Fruit fly (Drosophila melanogaster) whole organism, embryonic: Measurements from ENCODE around the gene Bap111.

Source experiments
- Asciz ChIP-seq: fragments of 200-800 bp; sonication (Bioruptor generic); optimal IDR thresholded peaks from 2 replicates; lab custom pipeline; 2017; ENCODE audit warnings: missing biosample characterization, mild to moderate bottlenecking, missing genetic modification characterization, missing genetic modification reagents
- Awh ChIP-seq: fragments of 200-800 bp; sonication (Bioruptor generic); IDR thresholded peaks from 2 replicates; pipeline ENCODE4, ENCODE4 v1.3.6; 2022; ENCODE audit warnings: missing biosample characterization, missing genetic modification characterization
- CG10431 ChIP-seq: fragments of 200-800 bp; sonication (Bioruptor generic); optimal IDR thresholded peaks from 3 replicates; lab custom pipeline; 2018; ENCODE audit warnings: missing biosample characterization, mild to moderate bottlenecking, missing genetic modification characterization
- CG12071 ChIP-seq: fragments of 200-800 bp; sonication (Bioruptor generic); optimal IDR thresholded peaks from 3 replicates; lab custom pipeline; 2018; ENCODE audit warnings: missing biosample characterization, mild to moderate bottlenecking, missing genetic modification characterization
- CG16813 ChIP-seq: fragments of 200-800 bp; sonication (Bioruptor generic); IDR thresholded peaks from 3 replicates; pipeline ENCODE4 v1.3.6; 2022; ENCODE audit warnings: missing biosample characterization, missing genetic modification characterization; ENCODE audit not compliant: partially characterized antibody
- CG17186 ChIP-seq: fragments of 200-800 bp; sonication (Bioruptor generic); optimal IDR thresholded peaks from 3 replicates; lab custom pipeline; 2017; ENCODE audit warnings: missing biosample characterization, missing genetic modification reagents, missing genetic modification characterization
- CG17328 ChIP-seq: fragments of 200-800 bp; sonication (Bioruptor generic); IDR thresholded peaks from 2 replicates; pipeline ENCODE4 v1.3.6; 2022; ENCODE audit warnings: missing biosample characterization, missing genetic modification characterization
- CG17912 ChIP-seq: fragments of 200-800 bp; sonication (Bioruptor generic); optimal IDR thresholded peaks from 2 replicates; lab custom pipeline; 2018; ENCODE audit warnings: missing biosample characterization, mild to moderate bottlenecking, missing genetic modification characterization
- CG2129 ChIP-seq: fragments of 200-800 bp; sonication (Bioruptor generic); IDR thresholded peaks from 2 replicates; pipeline ENCODE4 v1.3.6; 2022; ENCODE audit warnings: missing biosample characterization, missing genetic modification characterization; ENCODE audit not compliant: partially characterized antibody
- CG2202 ChIP-seq: fragments of 200-800 bp; sonication (Bioruptor generic); optimal IDR thresholded peaks from 2 replicates; lab custom pipeline; 2018; ENCODE audit warnings: missing biosample characterization, mild to moderate bottlenecking, missing genetic modification characterization
- CG2678 ChIP-seq: fragments of 200-800 bp; sonication (Bioruptor generic); optimal IDR thresholded peaks from 3 replicates; lab custom pipeline; 2019; ENCODE audit warnings: missing biosample characterization, mild to moderate bottlenecking, missing genetic modification characterization, moderate library complexity
- CG3281 ChIP-seq: fragments of 200-800 bp; sonication (Bioruptor generic); optimal IDR thresholded peaks from 3 replicates; lab custom pipeline; 2017; ENCODE audit warnings: missing biosample characterization, mild to moderate bottlenecking, missing genetic modification characterization
- CG33213 ChIP-seq: fragments of 200-800 bp; sonication (Bioruptor generic); optimal IDR thresholded peaks from 3 replicates; lab custom pipeline; 2016; ENCODE audit warnings: missing biosample characterization, missing genetic modification characterization
- CG34224 ChIP-seq: fragments of 200-800 bp; sonication (Bioruptor generic); IDR thresholded peaks from 3 replicates; pipeline ENCODE4 v1.3.6; 2022; ENCODE audit warnings: missing biosample characterization, missing genetic modification characterization; ENCODE audit not compliant: partially characterized antibody
- CG3838 ChIP-seq: fragments of 200-800 bp; sonication (Bioruptor generic); optimal IDR thresholded peaks from 3 replicates; lab custom pipeline; 2016; ENCODE audit warnings: missing biosample characterization, missing genetic modification characterization
- CG42726 ChIP-seq: fragments of 200-800 bp; sonication (Bioruptor generic); IDR thresholded peaks from 2 replicates; pipeline ENCODE4 v1.3.6; 2022; ENCODE audit warnings: missing biosample characterization, missing genetic modification characterization; ENCODE audit not compliant: partially characterized antibody
- CG4282 ChIP-seq: fragments of 200-800 bp; sonication (Bioruptor generic); optimal IDR thresholded peaks from 2 replicates; lab custom pipeline; 2016; ENCODE audit warnings: missing biosample characterization, missing genetic modification characterization
- CG4707 ChIP-seq: fragments of 200-800 bp; sonication (Bioruptor generic); optimal IDR thresholded peaks from 2 replicates; lab custom pipeline; 2018; ENCODE audit warnings: missing biosample characterization, mild to moderate bottlenecking, missing genetic modification characterization, moderate library complexity
- CG5245 ChIP-seq: fragments of 200-800 bp; sonication (Bioruptor generic); optimal IDR thresholded peaks from 3 replicates; lab custom pipeline; 2016; ENCODE audit warnings: missing biosample characterization, missing genetic modification characterization
- CG6175 ChIP-seq: fragments of 200-800 bp; sonication (Bioruptor generic); IDR thresholded peaks from 3 replicates; pipeline ENCODE4 v1.3.6; 2022; ENCODE audit warnings: missing biosample characterization, missing genetic modification characterization
- CG6765 ChIP-seq: fragments of 200-800 bp; sonication (Bioruptor generic); optimal IDR thresholded peaks from 3 replicates; lab custom pipeline; 2017; ENCODE audit warnings: missing biosample characterization, mild to moderate bottlenecking, missing genetic modification characterization
- CG8290 ChIP-seq, 3 experiments: fragments of 200-800 bp; sonication (Bioruptor generic); optimal IDR thresholded peaks; 2 replicates each; lab custom pipeline; 2016 to 2019; ENCODE audit warnings: missing biosample characterization in 3 of 3, missing genetic modification characterization in 3 of 3, mild to moderate bottlenecking in 2 of 3, moderate library complexity in 1 of 3
- CG8359 ChIP-seq: fragments of 200-800 bp; sonication (Bioruptor generic); optimal IDR thresholded peaks from 2 replicates; lab custom pipeline; 2017; ENCODE audit warnings: missing biosample characterization, mild to moderate bottlenecking, missing genetic modification characterization, borderline replicate concordance
- E2f2 ChIP-seq: fragments of 200-800 bp; sonication (Bioruptor generic); IDR thresholded peaks from 2 replicates; pipeline ENCODE4 v1.3.6; 2022; ENCODE audit warnings: missing biosample characterization, missing genetic modification characterization
- Gug ChIP-seq: fragments of 200-800 bp; sonication (Bioruptor generic); IDR thresholded peaks from 4 replicates; pipeline ENCODE4 v1.3.6; 2022; ENCODE audit warnings: missing biosample characterization, missing genetic modification characterization
- MESR4 ChIP-seq: fragments of 200-800 bp; sonication (Bioruptor generic); optimal IDR thresholded peaks from 2 replicates; lab custom pipeline; 2018; ENCODE audit warnings: missing biosample characterization, mild to moderate bottlenecking, missing genetic modification characterization, moderate library complexity
- Meics ChIP-seq: fragments of 200-800 bp; sonication (Bioruptor generic); optimal IDR thresholded peaks from 2 replicates; lab custom pipeline; 2017; ENCODE audit warnings: missing biosample characterization, mild to moderate bottlenecking, missing genetic modification characterization
- Mes4 ChIP-seq: fragments of 200-800 bp; sonication (Bioruptor generic); optimal IDR thresholded peaks from 2 replicates; lab custom pipeline; 2016; ENCODE audit warnings: missing biosample characterization, missing genetic modification characterization
- Neu2 ChIP-seq: fragments of 200-800 bp; sonication (Bioruptor generic); optimal IDR thresholded peaks from 3 replicates; lab custom pipeline; 2016; ENCODE audit warnings: missing biosample characterization, missing genetic modification characterization, borderline replicate concordance
- Nf-YB ChIP-seq: fragments of 200-800 bp; sonication (Bioruptor generic); optimal IDR thresholded peaks from 3 replicates; lab custom pipeline; 2019; ENCODE audit warnings: missing biosample characterization, mild to moderate bottlenecking, missing genetic modification characterization, moderate library complexity
- Optix ChIP-seq: fragments of 200-800 bp; sonication (Bioruptor generic); IDR thresholded peaks from 3 replicates; pipeline ENCODE4 v1.3.6; 2022; ENCODE audit warnings: missing biosample characterization, missing genetic modification characterization
- PHDP ChIP-seq: fragments of 200-800 bp; sonication (Bioruptor generic); optimal IDR thresholded peaks from 3 replicates; lab custom pipeline; 2018; ENCODE audit warnings: missing biosample characterization, mild to moderate bottlenecking, missing genetic modification characterization, moderate library complexity
- Ravus ChIP-seq: fragments of 200-800 bp; sonication (Bioruptor generic); IDR thresholded peaks from 2 replicates; pipeline ENCODE4 v1.3.6; 2022; ENCODE audit warnings: missing biosample characterization, missing genetic modification characterization
- Sox100B ChIP-seq: fragments of 200-800 bp; sonication (Bioruptor generic); optimal IDR thresholded peaks from 3 replicates; lab custom pipeline; 2018; ENCODE audit warnings: missing biosample characterization, mild to moderate bottlenecking, missing genetic modification characterization
- al ChIP-seq: fragments of 200-800 bp; sonication (Bioruptor generic); IDR thresholded peaks from 2 replicates; pipeline ENCODE4 v1.3.6; 2022; ENCODE audit warnings: missing biosample characterization, missing genetic modification characterization
- bab2 ChIP-seq: fragments of 200-800 bp; sonication (Bioruptor generic); optimal IDR thresholded peaks from 2 replicates; lab custom pipeline; 2016; ENCODE audit warnings: missing biosample characterization, missing genetic modification characterization
- bbx ChIP-seq: fragments of 200-800 bp; sonication (Bioruptor generic); IDR thresholded peaks from 2 replicates; pipeline ENCODE4 v1.3.6; 2022; ENCODE audit warnings: missing biosample characterization, missing genetic modification characterization; ENCODE audit not compliant: partially characterized antibody
- gem ChIP-seq: fragments of 200-800 bp; sonication (Bioruptor generic); optimal IDR thresholded peaks from 2 replicates; lab custom pipeline; 2019; ENCODE audit warnings: missing biosample characterization, mild to moderate bottlenecking, missing genetic modification characterization, moderate library complexity
- gsb ChIP-seq: fragments of 200-800 bp; sonication (Bioruptor generic); IDR thresholded peaks from 2 replicates; pipeline ENCODE4 v1.3.6; 2022; ENCODE audit warnings: missing biosample characterization, missing genetic modification characterization
- gt ChIP-seq: fragments of 200-800 bp; sonication (Bioruptor generic); IDR thresholded peaks from 2 replicates; pipeline ENCODE4 v1.3.6; 2022; ENCODE audit warnings: missing biosample characterization, missing genetic modification characterization
- hb ChIP-seq: fragments of 200-800 bp; sonication (Bioruptor generic); IDR thresholded peaks from 3 replicates; pipeline ENCODE4 v1.3.6; 2022; ENCODE audit warnings: missing biosample characterization, missing genetic modification characterization; ENCODE audit not compliant: partially characterized antibody
- her ChIP-seq: fragments of 200-800 bp; sonication (Bioruptor generic); optimal IDR thresholded peaks from 2 replicates; lab custom pipeline; 2016; ENCODE audit warnings: missing biosample characterization, missing genetic modification characterization
- lab ChIP-seq: fragments of 200-800 bp; sonication (Bioruptor generic); optimal IDR thresholded peaks from 3 replicates; lab custom pipeline; 2017; ENCODE audit warnings: missing biosample characterization, missing genetic modification characterization, mild to moderate bottlenecking, moderate library complexity, missing genetic modification reagents
- luna ChIP-seq: fragments of 200-800 bp; sonication (Bioruptor generic); optimal IDR thresholded peaks from 2 replicates; lab custom pipeline; 2016; ENCODE audit warnings: missing biosample characterization, missing genetic modification characterization
- prd ChIP-seq, 3 experiments: fragments of >200 bp in 2 of 3; fragments of 200-800 bp in 1 of 3; sonication (Bioruptor generic) in 1 of 3; optimal IDR thresholded peaks in 2 of 3; IDR thresholded peaks in 1 of 3; 2 replicates in 2 of 3; 3 replicates in 1 of 3; pipeline versions ENCODE4 v1.3.6 to Lab custom; 2017 to 2022; ENCODE audit warnings: missing biosample characterization in 1 of 3, missing genetic modification characterization in 1 of 3
- pzg ChIP-seq: fragments of 200-800 bp; sonication (Bioruptor generic); optimal IDR thresholded peaks from 3 replicates; lab custom pipeline; 2018; ENCODE audit warnings: missing biosample characterization, mild to moderate bottlenecking, missing genetic modification characterization, moderate library complexity
- sna ChIP-seq: fragments of 200-800 bp; sonication (Bioruptor generic); IDR thresholded peaks from 2 replicates; pipeline ENCODE4 v1.3.6; 2022; ENCODE audit warnings: missing biosample characterization, missing genetic modification characterization; ENCODE audit not compliant: partially characterized antibody
- ssp ChIP-seq: fragments of 200-800 bp; sonication (Bioruptor generic); IDR thresholded peaks from 2 replicates; pipeline ENCODE4 v1.3.6; 2022; ENCODE audit warnings: missing biosample characterization, missing genetic modification characterization

Gene Bap111

dm6 chrX:9142224-9142802, 6.8 kb upstream of the Bap111 start, which contains the start of gene CG7065 (continued):
- TF ChIP-seq gem (tag; lab: Kevin White, UChicago), result no peak
- no peak for TF ChIP-seq Optix
- TF ChIP-seq CG34224, result peak; percentile 35; the same call in 2 of the 3 replicates
- no peak for TF ChIP-seq Meics
- no peak for TF ChIP-seq lab (GFP tag; lab: Kevin White, UChicago)
- TF ChIP-seq al (GFP tag; lab: Robert Waterston, UW), result no peak
- no peak for TF ChIP-seq bab2 (GFP tag; lab: Kevin White, UChicago)
- TF ChIP-seq CG17186 (GFP tag; lab: Kevin White, UChicago), result no peak
- TF ChIP-seq Nf-YB (GFP tag; lab: Kevin White, UChicago), result no peak
- no peak for TF ChIP-seq Mes4
- TF ChIP-seq CG10431 (GFP tag; lab: Kevin White, UChicago), result no peak
- no peak for TF ChIP-seq CG6765 (GFP tag; lab: Kevin White, UChicago)
- TF ChIP-seq Awh (GFP tag; lab: Robert Waterston, UW), result no peak
- TF ChIP-seq ssp, result peak; percentile 57
- no peak for TF ChIP-seq CG17328
- no peak for TF ChIP-seq Neu2
- peak; percentile 56 for TF ChIP-seq E2f2
- no peak for TF ChIP-seq CG17912 (GFP tag; lab: Kevin White, UChicago)
- TF ChIP-seq CG12071 (GFP tag; lab: Kevin White, UChicago), result no peak
- TF ChIP-seq CG2129, result 0 out of 2 replicates have a peak, but pooled peaks have one; percentile 23
- TF ChIP-seq CG33213 (GFP tag; lab: Kevin White, UChicago), result no peak
- no peak for TF ChIP-seq PHDP (tag; lab: Kevin White, UChicago)
- TF ChIP-seq pzg (GFP tag; lab: Kevin White, UChicago), result peak; percentile 49
- no peak for TF ChIP-seq luna (GFP tag; lab: Kevin White, UChicago)
- TF ChIP-seq CG6175, result no peak
- TF ChIP-seq CG8290 (GFP tag; optimal IDR thresholded peaks at IDR 0.05; lab: Kevin White, UChicago), result no peak
- TF ChIP-seq CG8290 (tag; optimal IDR thresholded peaks at IDR 0.05; lab: Kevin White, UChicago), result no peak
- TF ChIP-seq CG3281 (GFP tag; lab: Kevin White, UChicago), result no peak
- TF ChIP-seq gt, result no peak
- peak; percentile 69 for TF ChIP-seq CG16813 (GFP tag; lab: Robert Waterston, UW)
- TF ChIP-seq her, result no peak
- no peak for TF ChIP-seq CG2678 (tag; lab: Kevin White, UChicago)
- peak; percentile 75 for TF ChIP-seq bbx (GFP tag; lab: Robert Waterston, UW)
- peak; percentile 59; the same call in 1 of the 2 replicates for TF ChIP-seq CG42726 (GFP tag; lab: Robert Waterston, UW)
- TF ChIP-seq CG4707, result no peak
- TF ChIP-seq CG2202 (tag; lab: Kevin White, UChicago), result no peak
- no peak for TF ChIP-seq CG8359
- peak; percentile 47; the same call in 2 of the 3 replicates for TF ChIP-seq hb (GFP tag; lab: Robert Waterston, UW)
- peak; percentile 55 for TF ChIP-seq MESR4
- TF ChIP-seq Ravus (GFP tag; lab: Robert Waterston, UW), result no peak
- TF ChIP-seq prd (optimal IDR thresholded peaks at IDR 0.05; lab: Kevin White, UChicago), result no peak
- no peak for TF ChIP-seq prd (GFP tag; IDR thresholded peaks at IDR 0.05; lab: Robert Waterston, UW)
- no peak for TF ChIP-seq Sox100B (GFP tag; lab: Kevin White, UChicago)
- peak; percentile 38; the same call in 1 of the 2 replicates for TF ChIP-seq sna (GFP tag; lab: Robert Waterston, UW)
- no peak for TF ChIP-seq Asciz (GFP tag; lab: Kevin White, UChicago)
- TF ChIP-seq CG4282 (GFP tag; lab: Kevin White, UChicago), result no peak
- TF ChIP-seq CG5245 (GFP tag; lab: Kevin White, UChicago), result no peak
- no peak for TF ChIP-seq gsb (GFP tag; lab: Robert Waterston, UW)
- TF ChIP-seq Gug (GFP tag; lab: Robert Waterston, UW), result no peak
- peak; percentile 80 for TF ChIP-seq CG3838 (GFP tag; lab: Kevin White, UChicago)
